Fruit fly (Drosophila melanogaster) whole organism, embryonic: ENCODE results near the gene Dup99B.

Experiments
- CG1024 ChIP-seq: fragments of 200-800 bp; sonication (Bioruptor generic); IDR thresholded peaks from 2 replicates; pipeline ENCODE4 v1.3.6; 2022; ENCODE audit warnings: missing biosample characterization, missing genetic modification characterization
- CG10366 ChIP-seq: fragments of 200-800 bp; sonication (Bioruptor generic); IDR thresholded peaks from 2 replicates; pipeline ENCODE4 v1.3.6; 2022; ENCODE audit warnings: missing biosample characterization, missing genetic modification characterization
- CG11504 ChIP-seq: fragments of 200-800 bp; sonication (Bioruptor generic); optimal IDR thresholded peaks from 3 replicates; lab custom pipeline; 2019; ENCODE audit warnings: missing biosample characterization, mild to moderate bottlenecking, missing genetic modification characterization, moderate library complexity
- CG13624 ChIP-seq: fragments of 200-800 bp; sonication (Bioruptor generic); optimal IDR thresholded peaks from 2 replicates; lab custom pipeline; 2016; ENCODE audit warnings: missing biosample characterization, missing genetic modification characterization
- CG13894 ChIP-seq: fragments of 200-800 bp; sonication (Bioruptor generic); optimal IDR thresholded peaks from 3 replicates; lab custom pipeline; 2018; ENCODE audit warnings: missing biosample characterization, mild to moderate bottlenecking, missing genetic modification characterization, moderate library complexity
- CG15073 ChIP-seq: fragments of 200-800 bp; sonication (Bioruptor generic); optimal IDR thresholded peaks from 2 replicates; lab custom pipeline; 2016; ENCODE audit warnings: missing biosample characterization, missing genetic modification characterization
- CG17186 ChIP-seq: fragments of 200-800 bp; sonication (Bioruptor generic); optimal IDR thresholded peaks from 3 replicates; lab custom pipeline; 2017; ENCODE audit warnings: missing biosample characterization, missing genetic modification reagents, missing genetic modification characterization
- CG17802 ChIP-seq: fragments of 200-800 bp; sonication (Bioruptor generic); optimal IDR thresholded peaks from 2 replicates; lab custom pipeline; 2018; ENCODE audit warnings: missing biosample characterization, mild to moderate bottlenecking, missing genetic modification characterization, moderate library complexity
- CG18476 ChIP-seq: fragments of 200-800 bp; sonication (Bioruptor generic); optimal IDR thresholded peaks from 2 replicates; lab custom pipeline; 2016; ENCODE audit warnings: missing biosample characterization, mild to moderate bottlenecking, missing genetic modification characterization
- CG18599 ChIP-seq: fragments of 200-800 bp; sonication (Bioruptor generic); optimal IDR thresholded peaks from 3 replicates; lab custom pipeline; 2017; ENCODE audit warnings: missing biosample characterization, missing genetic modification characterization, mild to moderate bottlenecking, moderate library complexity, missing genetic modification reagents
- CG2678 ChIP-seq: fragments of 200-800 bp; sonication (Bioruptor generic); optimal IDR thresholded peaks from 3 replicates; lab custom pipeline; 2019; ENCODE audit warnings: missing biosample characterization, mild to moderate bottlenecking, missing genetic modification characterization, moderate library complexity
- CG30403 ChIP-seq: fragments of 200-800 bp; sonication (Bioruptor generic); optimal IDR thresholded peaks from 3 replicates; lab custom pipeline; 2016; ENCODE audit warnings: missing biosample characterization, missing genetic modification characterization
- CG31365 ChIP-seq: fragments of 200-800 bp; sonication (Bioruptor generic); optimal IDR thresholded peaks from 2 replicates; lab custom pipeline; 2018; ENCODE audit warnings: missing biosample characterization, mild to moderate bottlenecking, missing genetic modification characterization
- CG31441 ChIP-seq: fragments of 200-800 bp; sonication (Bioruptor generic); IDR thresholded peaks from 2 replicates; pipeline ENCODE4 v1.3.6; 2022; ENCODE audit warnings: missing biosample characterization, missing genetic modification characterization
- CG3407 ChIP-seq: fragments of 200-800 bp; sonication (Bioruptor generic); optimal IDR thresholded peaks from 2 replicates; lab custom pipeline; 2018; ENCODE audit warnings: missing biosample characterization, mild to moderate bottlenecking, missing genetic modification characterization
- CG3847 ChIP-seq: fragments of 200-800 bp; sonication (Bioruptor generic); IDR thresholded peaks from 2 replicates; pipeline ENCODE4 v1.3.6; 2022; ENCODE audit warnings: missing biosample characterization, missing genetic modification characterization
- CG6854 ChIP-seq: fragments of 200-800 bp; sonication (Bioruptor generic); optimal IDR thresholded peaks from 3 replicates; lab custom pipeline; 2017; ENCODE audit warnings: missing biosample characterization, mild to moderate bottlenecking, missing genetic modification characterization
- CG9932 ChIP-seq: fragments of 200-800 bp; sonication (Bioruptor generic); IDR thresholded peaks from 2 replicates; pipeline ENCODE4 v1.3.6; 2022; ENCODE audit warnings: missing biosample characterization, missing genetic modification characterization
- Dp ChIP-seq: fragments of 200-800 bp; sonication (Bioruptor generic); optimal IDR thresholded peaks from 2 replicates; lab custom pipeline; 2018; ENCODE audit warnings: missing biosample characterization, mild to moderate bottlenecking, missing genetic modification characterization, moderate library complexity
- Gsc ChIP-seq: fragments of 200-800 bp; sonication (Bioruptor generic); IDR thresholded peaks from 2 replicates; pipeline ENCODE4 v1.3.6; 2022; ENCODE audit warnings: missing biosample characterization, missing genetic modification characterization
- MBD-R2 ChIP-seq: fragments of 200-800 bp; sonication (Bioruptor generic); IDR thresholded peaks from 2 replicates; pipeline ENCODE4 v1.3.6; 2022; ENCODE audit warnings: missing biosample characterization, missing genetic modification characterization
- Meics ChIP-seq: fragments of 200-800 bp; sonication (Bioruptor generic); optimal IDR thresholded peaks from 2 replicates; lab custom pipeline; 2017; ENCODE audit warnings: missing biosample characterization, mild to moderate bottlenecking, missing genetic modification characterization
- NFAT ChIP-seq: fragments of 200-800 bp; sonication (Bioruptor generic); IDR thresholded peaks from 2 replicates; pipeline ENCODE4 v1.3.6; 2022; ENCODE audit warnings: missing biosample characterization, missing genetic modification characterization
- Oaz ChIP-seq: fragments of 200-800 bp; sonication (Bioruptor generic); IDR thresholded peaks from 2 replicates; pipeline ENCODE4 v1.3.6; 2022; ENCODE audit warnings: missing biosample characterization, missing genetic modification characterization
- Rfx ChIP-seq: fragments of 200-800 bp; sonication (Bioruptor generic); IDR thresholded peaks from 2 replicates; pipeline ENCODE4 v1.3.6; 2022; ENCODE audit warnings: missing biosample characterization, missing genetic modification characterization
- Rx ChIP-seq: fragments of 200-800 bp; sonication (Bioruptor generic); IDR thresholded peaks from 2 replicates; pipeline ENCODE4 v1.3.6; 2022; ENCODE audit warnings: missing biosample characterization, missing genetic modification characterization
- Sox102F ChIP-seq: fragments of 200-800 bp; sonication (Bioruptor generic); optimal IDR thresholded peaks from 2 replicates; lab custom pipeline; 2018; ENCODE audit warnings: missing biosample characterization, mild to moderate bottlenecking, missing genetic modification characterization, moderate library complexity
- ato ChIP-seq: fragments of 200-800 bp; sonication (Bioruptor generic); IDR thresholded peaks from 2 replicates; pipeline ENCODE4 v1.3.6; 2022; ENCODE audit warnings: missing biosample characterization, missing genetic modification characterization; ENCODE audit not compliant: partially characterized antibody
- ci ChIP-seq: fragments of 200-800 bp; sonication (Bioruptor generic); IDR thresholded peaks from 3 replicates; pipeline ENCODE4 v1.3.6; 2022; ENCODE audit warnings: missing biosample characterization, missing genetic modification characterization
- da ChIP-seq: fragments of 200-800 bp; sonication (Bioruptor generic); optimal IDR thresholded peaks from 2 replicates; lab custom pipeline; 2016; ENCODE audit warnings: missing biosample characterization, missing genetic modification characterization
- dimm ChIP-seq: fragments of 200-800 bp; sonication (Bioruptor generic); IDR thresholded peaks from 2 replicates; pipeline ENCODE4 v1.3.6; 2022; ENCODE audit warnings: missing biosample characterization, missing genetic modification characterization
- en ChIP-seq: fragments of 200-800 bp; sonication (Bioruptor generic); optimal IDR thresholded peaks from 2 replicates; lab custom pipeline; 2016; ENCODE audit warnings: missing biosample characterization, missing genetic modification characterization
- exex ChIP-seq: fragments of 200-800 bp; sonication (Bioruptor generic); optimal IDR thresholded peaks from 4 replicates; lab custom pipeline; 2018; ENCODE audit warnings: missing biosample characterization, mild to moderate bottlenecking, missing genetic modification characterization, moderate library complexity
- fu2 ChIP-seq: fragments of 200-800 bp; sonication (Bioruptor generic); optimal IDR thresholded peaks from 2 replicates; lab custom pipeline; 2016; ENCODE audit warnings: missing biosample characterization, missing genetic modification characterization
- gem ChIP-seq: fragments of 200-800 bp; sonication (Bioruptor generic); optimal IDR thresholded peaks from 2 replicates; lab custom pipeline; 2019; ENCODE audit warnings: missing biosample characterization, mild to moderate bottlenecking, missing genetic modification characterization, moderate library complexity
- grau ChIP-seq: fragments of 200-800 bp; optimal IDR thresholded peaks from 3 replicates; lab custom pipeline; 2019; ENCODE audit warnings: missing biosample characterization, mild to moderate bottlenecking, missing genetic modification characterization, moderate library complexity
- gro ChIP-seq: fragments of 200-800 bp; sonication (Bioruptor generic); optimal IDR thresholded peaks from 2 replicates; lab custom pipeline; 2016; ENCODE audit warnings: missing biosample characterization, missing genetic modification characterization
- her ChIP-seq: fragments of 200-800 bp; sonication (Bioruptor generic); optimal IDR thresholded peaks from 2 replicates; lab custom pipeline; 2016; ENCODE audit warnings: missing biosample characterization, missing genetic modification characterization
- hkb ChIP-seq, 2 experiments: fragments of 200-800 bp in 1 of 2; fragments of >200 bp in 1 of 2; sonication (Bioruptor generic) in 1 of 2; IDR thresholded peaks in 1 of 2; optimal IDR thresholded peaks in 1 of 2; 2 replicates each; pipeline versions ENCODE4 v1.3.6 to Lab custom; 2017 to 2022; ENCODE audit warnings: missing biosample characterization in 1 of 2, missing genetic modification characterization in 1 of 2
- ind ChIP-seq: fragments of 200-800 bp; sonication (Bioruptor generic); optimal IDR thresholded peaks from 3 replicates; lab custom pipeline; 2016; ENCODE audit warnings: missing biosample characterization, missing genetic modification characterization
- kay ChIP-seq: fragments of 200-800 bp; sonication (Bioruptor generic); optimal IDR thresholded peaks from 2 replicates; lab custom pipeline; 2016; ENCODE audit warnings: missing biosample characterization, missing genetic modification characterization
- row ChIP-seq: fragments of 200-800 bp; sonication (Bioruptor generic); IDR thresholded peaks from 3 replicates; pipeline ENCODE4 v1.3.6; 2022; ENCODE audit warnings: missing biosample characterization, missing genetic modification characterization
- slbo ChIP-seq: fragments of 200-800 bp; sonication (Bioruptor generic); IDR thresholded peaks from 2 replicates; pipeline ENCODE4 v1.3.6; 2022; ENCODE audit warnings: missing biosample characterization, missing genetic modification characterization
- tgo ChIP-seq: fragments of 200-800 bp; sonication (Bioruptor generic); IDR thresholded peaks from 3 replicates; pipeline ENCODE4 v1.3.6; 2022; ENCODE audit warnings: missing biosample characterization, missing genetic modification characterization
- toy ChIP-seq: fragments of 200-800 bp; sonication (Bioruptor generic); IDR thresholded peaks from 2 replicates; pipeline ENCODE4 v1.3.6; 2022; ENCODE audit warnings: missing biosample characterization, missing genetic modification characterization
- vnd ChIP-seq: fragments of 200-800 bp; sonication (Bioruptor generic); IDR thresholded peaks from 3 replicates; pipeline ENCODE4 v1.3.6; 2022; ENCODE audit warnings: missing biosample characterization, missing genetic modification characterization; ENCODE audit not compliant: partially characterized antibody
- wdn ChIP-seq: fragments of 200-800 bp; sonication (Bioruptor generic); IDR thresholded peaks from 2 replicates; pipeline ENCODE4 v1.3.6; 2022; ENCODE audit warnings: missing biosample characterization, missing genetic modification characterization

Gene Dup99B

DNA sequence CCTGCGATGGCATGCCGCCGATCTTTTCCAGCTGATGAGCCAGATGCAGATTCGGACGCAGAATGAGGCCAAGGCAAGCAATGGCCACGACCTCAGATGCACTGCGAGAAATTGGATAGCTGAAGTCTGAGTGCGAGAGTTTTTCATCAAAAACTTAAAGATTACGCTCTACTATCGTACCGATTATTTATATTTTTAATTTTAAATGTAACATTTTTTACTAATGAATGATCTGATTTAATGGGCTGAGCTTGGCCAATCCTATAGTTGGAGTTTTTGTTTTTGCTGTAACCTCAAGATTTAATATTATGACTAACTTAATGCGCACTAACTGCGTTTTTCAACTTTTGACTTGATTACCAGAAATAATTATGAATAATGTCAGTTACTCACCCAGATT is 47.1 kb upstream of the Dup99B start:
- TF ChIP-seq slbo (peak; percentile 12; the same call in 1 of the 2 replicates), CG3407 (no peak), CG18599 (GFP tag; lab: Kevin White, UChicago) (no peak), hkb (optimal IDR thresholded peaks at IDR 0.05; lab: Kevin White, UChicago) (no peak), hkb (GFP tag; IDR thresholded peaks at IDR 0.05; lab: Robert Waterston, UW) (0 out of 2 replicates have a peak, but pooled peaks have one; percentile 19), Rx (GFP tag; lab: Robert Waterston, UW) (no peak), CG30403 (GFP tag; lab: Kevin White, UChicago) (peak; percentile 7), CG11504 (tag; lab: Kevin White, UChicago) (peak; percentile 7), ato (GFP tag; lab: Robert Waterston, UW) (no peak), gem (tag; lab: Kevin White, UChicago) (peak; percentile 7), CG13624 (no peak), wdn (GFP tag; lab: Robert Waterston, UW) (no peak), ind (GFP tag; lab: Kevin White, UChicago) (no peak), CG3847 (GFP tag; lab: Robert Waterston, UW) (no peak), CG13894 (tag; lab: Kevin White, UChicago) (no peak), ci (GFP tag; lab: Robert Waterston, UW) (no peak)

DNA sequence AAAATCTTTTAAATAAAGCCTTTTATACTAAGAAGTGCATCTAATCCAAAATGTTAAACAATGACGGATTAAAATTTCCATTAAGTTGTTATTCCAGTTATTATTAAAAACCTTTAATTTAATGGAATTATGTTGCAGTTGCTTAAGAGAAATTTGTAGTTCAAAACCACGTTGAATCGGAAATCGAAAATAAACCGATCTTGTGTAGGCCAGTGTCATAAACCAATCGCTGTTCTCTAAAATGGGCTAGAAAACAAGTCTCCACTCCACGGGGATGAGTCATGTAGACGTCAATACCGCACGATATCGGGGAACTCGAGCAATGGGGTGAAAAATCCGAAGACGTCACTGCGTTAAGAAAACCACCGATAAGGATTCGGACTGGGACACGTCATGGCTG is 46.4 kb upstream of the Dup99B start:
- TF ChIP-seq grau (tag; lab: Kevin White, UChicago): peak; percentile 9
- TF ChIP-seq gem (tag; lab: Kevin White, UChicago): peak; percentile 26
- peak; percentile 40 for TF ChIP-seq kay (GFP tag; lab: Kevin White, UChicago)
- no peak for TF ChIP-seq dimm (GFP tag; lab: Robert Waterston, UW)
- peak; percentile 47; the same call in 1 of the 2 replicates for TF ChIP-seq slbo
- no peak for TF ChIP-seq CG18476 (GFP tag; lab: Kevin White, UChicago)
- peak; percentile 16; the same call in 1 of the 2 replicates for TF ChIP-seq MBD-R2 (GFP tag; lab: Robert Waterston, UW)
- peak; percentile 25; the same call in 1 of the 2 replicates for TF ChIP-seq Rfx (GFP tag; lab: Robert Waterston, UW)
- peak; percentile 55; the same call in 2 of the 3 replicates for TF ChIP-seq row (GFP tag; lab: Robert Waterston, UW)
- TF ChIP-seq CG10366 (GFP tag; lab: Robert Waterston, UW): peak; percentile 7; the same call in 1 of the 2 replicates
- TF ChIP-seq CG9932 (GFP tag; lab: Robert Waterston, UW): peak; percentile 45

DNA sequence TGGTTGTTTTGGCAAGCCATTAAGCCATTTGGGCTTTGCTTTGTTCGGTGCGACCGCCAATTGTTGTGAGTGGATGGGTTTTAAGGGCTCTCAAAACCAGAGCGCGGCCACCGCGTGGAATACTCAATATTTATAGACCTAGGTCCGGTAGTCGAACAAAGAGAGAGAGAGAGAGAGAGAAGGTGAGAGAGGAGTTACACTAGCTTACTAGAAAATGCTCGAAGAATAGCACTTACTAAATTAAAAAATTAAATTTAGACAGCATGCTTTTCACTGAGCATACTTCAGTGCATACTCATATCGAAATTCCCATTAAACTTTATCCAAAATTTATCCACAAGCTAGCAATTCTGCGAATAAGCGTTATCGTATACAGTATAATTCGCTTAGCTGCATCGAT is 44.9 kb upstream of the Dup99B start:
- peak; percentile 26 for TF ChIP-seq grau (tag; lab: Kevin White, UChicago)
- TF ChIP-seq Dp (GFP tag; lab: Kevin White, UChicago): no peak
- no peak for TF ChIP-seq gro (GFP tag; lab: Kevin White, UChicago)
- no peak for TF ChIP-seq CG31365
- no peak for TF ChIP-seq Gsc (GFP tag; lab: Robert Waterston, UW)
- peak; percentile 13 for TF ChIP-seq CG11504 (tag; lab: Kevin White, UChicago)
- TF ChIP-seq en (GFP tag; lab: Kevin White, UChicago): no peak
- no peak for TF ChIP-seq tgo
- no peak for TF ChIP-seq toy
- 0 out of 2 replicates have a peak, but pooled peaks have one; percentile 25 for TF ChIP-seq NFAT (GFP tag; lab: Robert Waterston, UW)
- TF ChIP-seq fu2 (GFP tag; lab: Kevin White, UChicago): no peak
- no peak for TF ChIP-seq CG6854 (GFP tag; lab: Kevin White, UChicago)
- no peak for TF ChIP-seq CG15073 (GFP tag; lab: Kevin White, UChicago)
- TF ChIP-seq CG17186 (GFP tag; lab: Kevin White, UChicago): no peak
- TF ChIP-seq CG31441 (GFP tag; lab: Robert Waterston, UW): no peak
- no peak for TF ChIP-seq her (GFP tag; lab: Kevin White, UChicago)
- peak; percentile 6 for TF ChIP-seq CG2678 (tag; lab: Kevin White, UChicago)
- TF ChIP-seq Meics (GFP tag; lab: Kevin White, UChicago): peak; percentile 1
- TF ChIP-seq row (GFP tag; lab: Robert Waterston, UW): peak; percentile 50
- TF ChIP-seq CG17802 (tag; lab: Kevin White, UChicago): no peak
- no peak for TF ChIP-seq CG1024 (GFP tag; lab: Robert Waterston, UW)
- TF ChIP-seq vnd (GFP tag; lab: Robert Waterston, UW): no peak
- TF ChIP-seq Oaz (GFP tag; lab: Robert Waterston, UW): no peak
- no peak for TF ChIP-seq da (GFP tag; lab: Kevin White, UChicago)
- TF ChIP-seq Sox102F (GFP tag; lab: Kevin White, UChicago): no peak
- peak; percentile 21; the same call in 1 of the 2 replicates for TF ChIP-seq Rfx (GFP tag; lab: Robert Waterston, UW)
- TF ChIP-seq exex (tag; lab: Kevin White, UChicago): no peak
